Worm (Caenorhabditis elegans) whole organism, L1 larva: Measurements from ENCODE around the gene nhr-137.

Experiments used
- C04F5.9 ChIP-seq: sonication (generic microtip); optimal IDR thresholded peaks from 2 replicates; lab custom pipeline; 2016; ENCODE audit warnings: missing genetic modification characterization, missing compliant biosample characterization
- ceh-88 ChIP-seq: fragments of 200-800 bp; sonication (Bioruptor generic); IDR thresholded peaks from 2 replicates; pipeline ENCODE4 v1.3.6; 2022; ENCODE audit warnings: missing genetic modification characterization, missing compliant biosample characterization
- ces-1 ChIP-seq: fragments of 150-350 bp; optimal IDR thresholded peaks from 2 replicates; lab custom pipeline; 2014; ENCODE audit warnings: missing biosample characterization, missing genetic modification reagents, missing genetic modification characterization
- elt-3 ChIP-seq, 6 experiments: fragments of 150-350 bp in 1 of 6; sonication (generic microtip); optimal IDR thresholded peaks; 2 replicates each; lab custom pipeline; 2017 to 2018; ENCODE audit warnings: missing biosample characterization in 6 of 6, missing genetic modification characterization in 6 of 6, inconsistent platforms in 1 of 6
- fos-1 ChIP-seq: fragments of 150-350 bp; optimal IDR thresholded peaks from 2 replicates; lab custom pipeline; 2014; ENCODE audit warnings: missing biosample characterization, missing genetic modification characterization
- lin-35 ChIP-seq, 2 experiments: fragments of 150-350 bp; optimal IDR thresholded peaks; 2 replicates each; lab custom pipeline; 2014; ENCODE audit warnings: missing biosample characterization in 2 of 2, missing genetic modification characterization in 2 of 2, missing genetic modification reagents in 2 of 2

ce11 chrX:6667468-6667867 lies 1.3 kb downstream of the nhr-137 start:
- TF ChIP-seq C04F5.9 (no peak), ces-1 (GFP tag; lab: Kevin White, UChicago) (no peak), lin-35 (GFP tag; optimal IDR thresholded peaks at IDR 0.05; lab: Kevin White, UChicago) (no peak), elt-3 (tag; optimal IDR thresholded peaks at IDR 0.05; lab: Kevin White, UChicago) (no peak), ceh-88 (GFP tag; lab: Robert Waterston, UW) (no peak), fos-1 (tag; lab: Kevin White, UChicago) (no peak)
